Fruit fly (Drosophila melanogaster): ENCODE data around the gene yps.

DNA sequence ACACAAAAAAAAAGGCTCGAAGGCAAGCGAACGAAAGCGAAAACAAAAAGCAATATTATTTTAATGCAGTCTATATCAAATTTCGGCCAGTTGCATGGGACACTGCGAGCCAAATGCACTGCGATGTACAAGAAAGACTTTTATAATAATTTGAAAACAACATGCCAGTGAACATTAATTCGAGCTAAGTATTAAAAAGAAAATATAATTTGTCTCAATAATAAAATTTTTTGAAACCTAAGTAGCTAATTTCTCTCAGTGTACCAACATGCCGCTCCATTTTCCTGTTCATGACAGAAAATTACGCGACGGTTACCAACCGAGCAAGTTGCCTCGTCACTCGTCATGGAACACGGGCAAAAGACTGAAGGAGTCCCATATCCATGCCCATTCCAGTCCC, 47.6 kb downstream of the yps start:
- TF ChIP-seq pan (optimal IDR thresholded peaks at IDR 0.05) (no peak), Sp1 (GFP tag; optimal IDR thresholded peaks at IDR 0.05) (peak; percentile 62), foxo (GFP tag; optimal IDR thresholded peaks at IDR 0.05) (peak in 1 of 2 experiments; percentile 71)
